Worm (Caenorhabditis elegans): ENCODE measurements around the gene nspb-5.

nspb-5 gene

DNA sequence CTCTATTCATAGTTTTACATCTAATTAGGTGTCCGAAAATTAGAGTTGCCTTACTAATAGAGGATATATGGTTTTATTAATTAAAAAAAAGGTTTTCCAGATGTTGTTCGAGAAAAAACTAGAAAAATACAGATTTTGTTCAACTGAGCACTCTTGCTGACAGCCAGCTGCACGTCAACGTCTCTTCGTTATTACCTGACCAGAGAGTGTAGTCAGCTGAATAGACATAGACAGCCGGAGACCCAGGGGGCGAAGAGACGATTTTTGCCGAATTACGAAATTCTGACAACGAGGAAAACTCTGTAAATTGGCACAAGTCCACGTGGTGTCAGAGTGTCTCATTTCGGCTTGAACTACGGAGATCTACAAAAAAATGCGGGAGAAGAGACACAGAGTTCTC, 19.8 kb downstream of the nspb-5 start:
- no peak for TF ChIP-seq hmbx-1 (tag; optimal IDR thresholded peaks at IDR 0.05)
- TF ChIP-seq tbx-37 (GFP tag; conservative IDR thresholded peaks at IDR 0.05), result no peak
- no peak for TF ChIP-seq sea-1 (GFP tag; conservative IDR thresholded peaks at IDR 0.05)
- TF ChIP-seq hnd-1 (tag; optimal IDR thresholded peaks at IDR 0.05), result no peak
- no peak for TF ChIP-seq ama-1 (optimal IDR thresholded peaks at IDR 0.05)
- no peak for TF ChIP-seq aly-1 (tag; optimal IDR thresholded peaks at IDR 0.05)
- TF ChIP-seq scrt-1 (GFP tag; IDR thresholded peaks at IDR 0.05), result no peak

DNA sequence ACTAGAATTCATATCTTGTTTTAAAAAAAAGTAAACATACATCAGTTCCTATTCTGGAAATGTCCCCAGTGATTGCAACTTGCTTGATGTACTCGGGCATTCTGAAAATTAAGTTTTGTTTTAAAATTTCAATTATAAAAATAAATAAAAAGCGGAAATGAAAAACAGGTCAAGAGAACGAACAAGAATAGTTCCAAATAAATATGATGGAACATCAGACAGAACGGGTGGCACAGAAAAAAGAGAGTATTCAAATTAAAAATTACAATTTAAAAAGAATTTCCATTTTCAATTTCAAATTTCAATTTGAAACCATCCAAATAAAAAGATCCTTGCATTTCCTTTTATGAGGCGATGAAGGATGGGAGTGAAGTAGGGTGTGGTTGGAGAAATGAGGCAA, 22.4 kb downstream of the nspb-5 start, which contains the start of gene C01B10.3:
Gene C01B10.3 (minus strand): TSS at position 101 of the 400 bp plus-strand sequence.
- TF ChIP-seq tra-4 (tag; optimal IDR thresholded peaks at IDR 0.05), result no peak
- TF ChIP-seq tbx-37 (GFP tag; conservative IDR thresholded peaks at IDR 0.05), result no peak
- TF ChIP-seq ama-1 (optimal IDR thresholded peaks at IDR 0.05), result no peak
- no peak for TF ChIP-seq aly-1 (tag; optimal IDR thresholded peaks at IDR 0.05)
- TF ChIP-seq hmg-4 (GFP tag; optimal IDR thresholded peaks at IDR 0.05), result no peak
- no peak for TF ChIP-seq pes-1 (GFP tag; IDR thresholded peaks at IDR 0.05)
- no peak for TF ChIP-seq hmbx-1 (tag; optimal IDR thresholded peaks at IDR 0.05)
- TF ChIP-seq F13C5.2 (tag; optimal IDR thresholded peaks at IDR 0.05), result no peak
- TF ChIP-seq ets-7 (tag; optimal IDR thresholded peaks at IDR 0.05), result no peak
- no peak for TF ChIP-seq scrt-1 (GFP tag; IDR thresholded peaks at IDR 0.05)
- no peak for TF ChIP-seq tbx-11 (GFP tag; IDR thresholded peaks at IDR 0.05)
- TF ChIP-seq B0310.2 (tag; optimal IDR thresholded peaks at IDR 0.05), result no peak
- TF ChIP-seq sea-1 (GFP tag; conservative IDR thresholded peaks at IDR 0.05), result no peak
- TF ChIP-seq ceh-36 (tag; optimal IDR thresholded peaks at IDR 0.05), result no peak

DNA sequence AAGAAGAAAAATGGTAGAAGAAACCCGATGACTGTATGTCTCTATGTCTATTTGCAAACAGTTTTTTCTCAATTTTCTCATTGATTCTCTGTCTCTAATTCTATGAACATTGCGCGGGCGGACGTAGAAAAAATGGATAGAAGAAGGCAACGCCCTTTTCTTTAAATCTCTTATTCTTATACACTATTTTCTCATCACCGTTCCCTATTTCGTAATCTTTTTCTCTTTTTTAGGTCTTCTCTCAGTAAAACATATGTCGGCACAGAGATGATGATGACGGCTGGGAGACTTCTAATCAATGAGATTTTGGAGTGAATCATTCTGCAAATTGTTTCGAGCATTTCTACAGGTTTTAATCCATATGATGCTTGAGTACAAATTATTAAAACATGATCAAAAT, 23.3 kb downstream of the nspb-5 start:
- no peak for TF ChIP-seq scrt-1 (GFP tag; IDR thresholded peaks at IDR 0.05)

DNA sequence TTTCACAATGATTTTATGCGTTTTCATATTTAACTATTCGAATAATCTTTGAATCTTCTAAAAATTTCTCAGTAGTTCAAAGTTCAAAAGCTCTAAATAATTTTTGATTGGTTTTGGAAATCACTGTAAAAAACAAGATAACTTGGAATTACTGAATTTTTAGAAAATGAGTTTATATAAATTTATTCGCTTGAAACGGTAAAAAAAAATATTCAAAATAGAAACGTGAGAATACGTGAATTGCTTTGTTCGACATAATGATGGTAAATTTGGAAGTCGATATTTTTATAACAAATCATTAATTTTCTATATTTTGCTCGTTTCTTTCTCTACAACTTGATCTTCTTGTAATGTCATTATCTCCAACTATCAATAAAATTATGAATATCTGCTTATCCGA, 24.6 kb downstream of the nspb-5 start, which contains the start of gene C01B10.44:
Gene C01B10.44 (plus strand): TSS at position 301 of the 400 bp plus-strand sequence.
- TF ChIP-seq scrt-1 (GFP tag; IDR thresholded peaks at IDR 0.05), result no peak
- TF ChIP-seq tra-4 (tag; optimal IDR thresholded peaks at IDR 0.05), result no peak
- TF ChIP-seq hmg-4 (GFP tag; optimal IDR thresholded peaks at IDR 0.05), result no peak
- no peak for TF ChIP-seq ets-7 (tag; optimal IDR thresholded peaks at IDR 0.05)
- no peak for TF ChIP-seq pes-1 (GFP tag; IDR thresholded peaks at IDR 0.05)
- no peak for TF ChIP-seq ama-1 (optimal IDR thresholded peaks at IDR 0.05)
- no peak for TF ChIP-seq tbx-11 (GFP tag; IDR thresholded peaks at IDR 0.05)
- TF ChIP-seq ceh-36 (tag; optimal IDR thresholded peaks at IDR 0.05), result no peak
- no peak for TF ChIP-seq hmbx-1 (tag; optimal IDR thresholded peaks at IDR 0.05)
- TF ChIP-seq sea-1 (GFP tag; conservative IDR thresholded peaks at IDR 0.05), result no peak
- TF ChIP-seq B0310.2 (tag; optimal IDR thresholded peaks at IDR 0.05), result no peak
- TF ChIP-seq ceh-13 (GFP tag; optimal IDR thresholded peaks at IDR 0.05), result no peak
- TF ChIP-seq tbx-37 (GFP tag; conservative IDR thresholded peaks at IDR 0.05), result no peak
- TF ChIP-seq flt-1 (GFP tag; IDR thresholded peaks at IDR 0.05), result no peak
- no peak for TF ChIP-seq F13C5.2 (tag; optimal IDR thresholded peaks at IDR 0.05)
- no peak for TF ChIP-seq aly-1 (tag; optimal IDR thresholded peaks at IDR 0.05)

DNA sequence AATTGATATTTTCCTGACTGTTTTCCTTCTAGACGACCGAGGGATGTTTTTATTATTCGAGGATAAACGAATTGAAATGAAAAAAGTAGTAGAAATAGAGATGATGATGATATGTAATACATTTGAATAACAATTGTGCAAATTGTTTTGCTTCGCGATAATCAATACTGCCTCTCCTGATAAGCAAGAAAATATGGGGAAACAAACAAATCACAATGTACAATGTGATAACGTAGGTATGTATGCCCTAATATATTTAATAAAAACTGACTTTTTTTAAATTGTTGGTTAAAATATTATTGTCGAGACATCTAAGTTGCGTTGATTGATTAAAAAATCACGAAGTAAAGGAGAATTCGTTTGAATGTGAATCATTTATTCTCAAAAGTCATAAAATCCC, 29.0 kb downstream of the nspb-5 start, which contains the start of gene cest-5.2:
Gene cest-5.2 (minus strand): TSS at position 128 of the 400 bp plus-strand sequence.
- TF ChIP-seq tra-4 (tag; optimal IDR thresholded peaks at IDR 0.05) (no peak), ceh-13 (GFP tag; optimal IDR thresholded peaks at IDR 0.05) (no peak), ets-7 (tag; optimal IDR thresholded peaks at IDR 0.05) (no peak), ceh-36 (tag; optimal IDR thresholded peaks at IDR 0.05) (no peak)

DNA sequence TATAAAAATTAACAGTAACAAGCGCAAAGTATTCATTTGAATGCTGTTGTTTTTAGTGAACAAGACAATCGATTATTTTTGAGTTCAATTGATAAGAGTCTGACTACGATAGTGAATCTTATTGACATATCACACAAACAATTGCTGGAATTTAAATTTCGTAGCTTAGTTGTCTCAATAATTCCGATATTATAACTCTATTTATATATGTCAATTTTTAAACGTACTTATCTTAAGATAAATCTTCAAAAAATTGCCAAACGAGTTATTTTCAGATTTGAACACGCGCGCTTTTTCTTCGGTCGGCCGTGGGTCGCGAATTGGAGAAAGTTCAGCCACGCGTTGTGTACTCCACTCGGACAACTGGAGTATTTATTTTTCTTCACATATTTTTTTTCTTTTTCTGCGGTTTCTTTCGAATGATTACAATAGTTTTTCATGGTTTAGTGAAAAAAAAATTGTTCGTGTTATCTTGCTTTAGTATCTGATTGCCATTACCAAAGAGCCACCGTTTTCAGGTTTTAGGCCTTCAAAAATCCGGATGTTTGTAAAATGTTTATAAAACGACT, 32.9 kb downstream of the nspb-5 start, which contains the start of the genes cest-5.1 and C01B10.9:
Gene cest-5.1 (minus strand): TSS at position 51 of the 569 bp plus-strand sequence.
Gene C01B10.9 (plus strand): TSS at position 519 of the 569 bp plus-strand sequence.
- TF ChIP-seq F13C5.2 (tag; optimal IDR thresholded peaks at IDR 0.05), result peak; percentile 26
- no peak for TF ChIP-seq ceh-36 (tag; optimal IDR thresholded peaks at IDR 0.05)
- TF ChIP-seq tbx-11 (GFP tag; IDR thresholded peaks at IDR 0.05), result no peak
- TF ChIP-seq tbx-37 (GFP tag; conservative IDR thresholded peaks at IDR 0.05), result peak; percentile 71
- no peak for TF ChIP-seq B0310.2 (tag; optimal IDR thresholded peaks at IDR 0.05)
- no peak for TF ChIP-seq flt-1 (GFP tag; IDR thresholded peaks at IDR 0.05)

DNA sequence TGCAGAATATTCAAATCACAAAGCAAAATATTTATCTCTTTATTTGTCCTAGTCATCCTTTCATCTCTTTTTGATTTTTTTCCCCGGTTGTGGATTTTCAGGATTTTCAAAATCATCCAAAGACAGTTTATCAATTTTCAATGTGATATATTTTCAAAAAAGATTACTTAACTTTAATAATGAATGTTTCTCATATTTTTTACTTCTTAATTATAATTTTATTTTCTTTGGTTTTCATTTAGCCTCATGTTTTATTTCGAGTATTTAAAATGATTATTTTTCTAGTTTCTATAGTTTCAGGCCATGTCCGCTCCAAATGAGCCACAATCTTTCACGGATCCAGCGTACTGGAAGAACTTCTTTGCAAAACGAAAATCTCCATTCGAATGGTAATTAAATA, 35.9 kb downstream of the nspb-5 start, which contains the start of gene metl-13:
Gene metl-13 (plus strand): TSS at position 301 of the 400 bp plus-strand sequence.
- TF ChIP-seq tbx-11 (GFP tag; IDR thresholded peaks at IDR 0.05) (no peak), tbx-37 (GFP tag; conservative IDR thresholded peaks at IDR 0.05) (no peak), hmg-4 (GFP tag; optimal IDR thresholded peaks at IDR 0.05) (no peak), B0310.2 (tag; optimal IDR thresholded peaks at IDR 0.05) (no peak), sea-1 (GFP tag; conservative IDR thresholded peaks at IDR 0.05) (no peak), tra-4 (tag; optimal IDR thresholded peaks at IDR 0.05) (no peak), flt-1 (GFP tag; IDR thresholded peaks at IDR 0.05) (no peak), hmbx-1 (tag; optimal IDR thresholded peaks at IDR 0.05) (no peak), pes-1 (GFP tag; IDR thresholded peaks at IDR 0.05) (no peak), scrt-1 (GFP tag; IDR thresholded peaks at IDR 0.05) (no peak), hnd-1 (tag; optimal IDR thresholded peaks at IDR 0.05) (no peak), ceh-36 (tag; optimal IDR thresholded peaks at IDR 0.05) (no peak)

DNA sequence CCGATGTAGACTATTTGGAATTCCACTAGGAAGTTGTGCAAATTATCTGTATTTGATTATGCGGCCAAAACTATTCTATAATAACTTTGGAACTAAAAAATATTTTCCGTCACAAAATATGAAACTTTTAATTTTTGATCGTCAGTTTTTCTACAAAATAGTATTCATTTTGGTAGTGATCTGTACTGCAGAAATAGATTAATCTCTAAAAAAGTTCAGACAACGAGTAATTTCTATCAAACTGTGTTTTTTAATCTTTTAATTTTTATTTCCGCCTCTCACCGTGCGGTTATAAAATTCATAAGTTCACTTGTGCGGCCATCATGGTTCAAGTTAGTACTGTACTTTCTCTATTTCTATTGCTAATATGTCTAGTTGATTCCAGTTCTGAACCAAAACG, 39.4 kb downstream of the nspb-5 start, which contains the start of gene C01B10.7:
Gene C01B10.7 (plus strand): TSS at position 301 of the 400 bp plus-strand sequence.
- TF ChIP-seq tra-4 (tag; optimal IDR thresholded peaks at IDR 0.05) (no peak), ama-1 (optimal IDR thresholded peaks at IDR 0.05) (no peak), aly-1 (tag; optimal IDR thresholded peaks at IDR 0.05) (no peak), pes-1 (GFP tag; IDR thresholded peaks at IDR 0.05) (no peak), F13C5.2 (tag; optimal IDR thresholded peaks at IDR 0.05) (no peak), hmbx-1 (tag; optimal IDR thresholded peaks at IDR 0.05) (no peak), sea-1 (GFP tag; conservative IDR thresholded peaks at IDR 0.05) (no peak), ceh-36 (tag; optimal IDR thresholded peaks at IDR 0.05) (no peak), tbx-37 (GFP tag; conservative IDR thresholded peaks at IDR 0.05) (no peak), scrt-1 (GFP tag; IDR thresholded peaks at IDR 0.05) (no peak), hnd-1 (tag; optimal IDR thresholded peaks at IDR 0.05) (no peak), B0310.2 (tag; optimal IDR thresholded peaks at IDR 0.05) (no peak), ets-7 (tag; optimal IDR thresholded peaks at IDR 0.05) (no peak), hmg-4 (GFP tag; optimal IDR thresholded peaks at IDR 0.05) (no peak), tbx-11 (GFP tag; IDR thresholded peaks at IDR 0.05) (no peak), ceh-13 (GFP tag; optimal IDR thresholded peaks at IDR 0.05) (no peak), flt-1 (GFP tag; IDR thresholded peaks at IDR 0.05) (no peak)

All from whole organism, early embryonic.